Worm (Caenorhabditis elegans) whole organism, young adult: ENCODE results near the gene pha-1.
A peak's percentile ranks its signal among the peaks of the same experiment; 100 is the strongest.

Experiments used
- B0019.2 ChIP-seq: fragments of 200-800 bp; sonication (Bioruptor generic); conservative IDR thresholded peaks from 2 replicates; pipeline ENCODE4 v1.3.6; 2022; ENCODE audit warnings: missing genetic modification reagents, missing genetic modification characterization, missing compliant biosample characterization
- D2030.7 ChIP-seq: fragments of 200-800 bp; sonication (Bioruptor generic); IDR thresholded peaks from 2 replicates; pipeline ENCODE4 v1.3.6; 2022; ENCODE audit warnings: missing genetic modification reagents, missing genetic modification characterization, missing compliant biosample characterization
- K12H6.12 ChIP-seq: fragments of 200-800 bp; sonication (Bioruptor generic); optimal IDR thresholded peaks from 2 replicates; lab custom pipeline; 2018; ENCODE audit warnings: mild to moderate bottlenecking, missing genetic modification characterization, missing compliant biosample characterization
- T07F8.4 ChIP-seq: sonication (generic microtip); optimal IDR thresholded peaks from 2 replicates; lab custom pipeline; 2016; ENCODE audit warnings: mild to moderate bottlenecking, missing genetic modification characterization, moderate library complexity, missing compliant biosample characterization
- Y53F4B.3 ChIP-seq: fragments of 200-800 bp; sonication (Bioruptor generic); IDR thresholded peaks from 2 replicates; pipeline ENCODE4 v1.3.6; 2022; ENCODE audit warnings: missing genetic modification reagents, missing genetic modification characterization, missing compliant biosample characterization
- Y53G8AR.9 ChIP-seq: fragments of 200-800 bp; sonication (Bioruptor generic); conservative IDR thresholded peaks from 2 replicates; pipeline ENCODE4 v1.3.6; 2022; ENCODE audit warnings: missing genetic modification reagents, missing genetic modification characterization, missing compliant biosample characterization
- akir-1 ChIP-seq: fragments of 200-800 bp; sonication (Bioruptor generic); optimal IDR thresholded peaks from 2 replicates; lab custom pipeline; 2018; ENCODE audit warnings: mild to moderate bottlenecking, missing genetic modification characterization, moderate library complexity, missing compliant biosample characterization
- attf-3 ChIP-seq: fragments of 200-800 bp; sonication (Bioruptor generic); conservative IDR thresholded peaks from 2 replicates; pipeline ENCODE4 v1.3.6; 2022; ENCODE audit warnings: missing genetic modification reagents, missing genetic modification characterization, missing compliant biosample characterization
- attf-5 ChIP-seq: fragments of 200-800 bp; sonication (Bioruptor generic); optimal IDR thresholded peaks from 2 replicates; lab custom pipeline; 2018; ENCODE audit warnings: mild to moderate bottlenecking, missing genetic modification characterization, missing compliant biosample characterization
- cebp-1 ChIP-seq, 2 experiments: fragments of 200-800 bp in 1 of 2; sonication (Bioruptor generic) in 1 of 2; sonication (generic microtip) in 1 of 2; IDR thresholded peaks in 1 of 2; optimal IDR thresholded peaks in 1 of 2; 2 replicates each; pipeline versions ENCODE4 v1.3.6 to Lab custom; 2017 to 2022; ENCODE audit warnings: missing compliant biosample characterization in 2 of 2, missing genetic modification characterization in 2 of 2, mild to moderate bottlenecking in 1 of 2, missing genetic modification reagents in 1 of 2, moderate library complexity in 1 of 2
- chd-7 ChIP-seq: sonication (generic microtip); optimal IDR thresholded peaks from 2 replicates; lab custom pipeline; 2016; ENCODE audit warnings: mild to moderate bottlenecking, missing genetic modification characterization, moderate library complexity, missing compliant biosample characterization
- die-1 ChIP-seq: sonication (generic microtip); optimal IDR thresholded peaks from 2 replicates; lab custom pipeline; 2016; ENCODE audit warnings: missing genotype, mild to moderate bottlenecking, missing genetic modification characterization, missing compliant biosample characterization
- egl-44 ChIP-seq: fragments of 200-800 bp; sonication (Bioruptor generic); IDR thresholded peaks from 2 replicates; pipeline ENCODE4 v1.3.6; 2022; ENCODE audit warnings: missing genetic modification reagents, missing genetic modification characterization, missing compliant biosample characterization
- egrh-3 ChIP-seq: fragments of 200-800 bp; sonication (Bioruptor generic); IDR thresholded peaks from 2 replicates; pipeline ENCODE4 v1.3.6; 2022; ENCODE audit warnings: missing genetic modification reagents, missing genetic modification characterization, missing compliant biosample characterization
- hmg-1.2 ChIP-seq: fragments of 200-800 bp; sonication (Bioruptor generic); IDR thresholded peaks from 2 replicates; pipeline ENCODE4 v1.3.6; 2022; ENCODE audit warnings: missing genetic modification reagents, missing genetic modification characterization, missing compliant biosample characterization
- hmg-20 ChIP-seq: fragments of 200-800 bp; sonication (Bioruptor generic); IDR thresholded peaks from 2 replicates; pipeline ENCODE4 v1.3.6; 2022; ENCODE audit warnings: missing genetic modification reagents, missing genetic modification characterization, missing compliant biosample characterization
- hsf-1 ChIP-seq: fragments of 200-800 bp; sonication (Bioruptor generic); IDR thresholded peaks from 2 replicates; pipeline ENCODE4 v1.3.6; 2022; ENCODE audit warnings: missing genetic modification reagents, missing genetic modification characterization, missing compliant biosample characterization
- lsy-27 ChIP-seq: sonication (generic microtip); optimal IDR thresholded peaks from 2 replicates; lab custom pipeline; 2017; ENCODE audit warnings: missing genetic modification characterization, mild to moderate bottlenecking, missing compliant biosample characterization, antibody characterized with exemption, missing genotype, borderline replicate concordance; ENCODE audit not compliant: insufficient read depth
- madf-6 ChIP-seq: fragments of 200-800 bp; sonication (Bioruptor generic); IDR thresholded peaks from 2 replicates; pipeline ENCODE4 v1.3.6; 2022; ENCODE audit warnings: missing genetic modification reagents, missing genetic modification characterization, missing compliant biosample characterization
- snpc-1.1 ChIP-seq: sonication (generic microtip); optimal IDR thresholded peaks from 2 replicates; lab custom pipeline; 2017; ENCODE audit warnings: missing genetic modification characterization, mild to moderate bottlenecking, missing compliant biosample characterization, antibody characterized with exemption, moderate library complexity, missing genotype, missing genetic modification reagents; ENCODE audit not compliant: insufficient read depth
- snpc-1.3 ChIP-seq: sonication (generic microtip); optimal IDR thresholded peaks from 2 replicates; lab custom pipeline; 2017; ENCODE audit warnings: missing genetic modification characterization, mild to moderate bottlenecking, missing compliant biosample characterization, antibody characterized with exemption, moderate library complexity, missing genotype, missing genetic modification reagents; ENCODE audit not compliant: insufficient read depth
- snpc-3.4 ChIP-seq: sonication (generic microtip); optimal IDR thresholded peaks from 2 replicates; lab custom pipeline; 2017; ENCODE audit warnings: missing genetic modification characterization, mild to moderate bottlenecking, missing compliant biosample characterization, antibody characterized with exemption, moderate library complexity, missing genotype, missing genetic modification reagents
- zfh-2 ChIP-seq: fragments of 200-800 bp; sonication (Bioruptor generic); conservative IDR thresholded peaks from 2 replicates; pipeline ENCODE4 v1.3.6; 2022; ENCODE audit warnings: missing genetic modification reagents, missing genetic modification characterization, missing compliant biosample characterization
- ztf-28 ChIP-seq: fragments of 200-800 bp; sonication (Bioruptor generic); IDR thresholded peaks from 2 replicates; pipeline ENCODE4 v1.3.6; 2022; ENCODE audit warnings: missing genetic modification reagents, missing genetic modification characterization, missing compliant biosample characterization

pha-1 gene

DNA sequence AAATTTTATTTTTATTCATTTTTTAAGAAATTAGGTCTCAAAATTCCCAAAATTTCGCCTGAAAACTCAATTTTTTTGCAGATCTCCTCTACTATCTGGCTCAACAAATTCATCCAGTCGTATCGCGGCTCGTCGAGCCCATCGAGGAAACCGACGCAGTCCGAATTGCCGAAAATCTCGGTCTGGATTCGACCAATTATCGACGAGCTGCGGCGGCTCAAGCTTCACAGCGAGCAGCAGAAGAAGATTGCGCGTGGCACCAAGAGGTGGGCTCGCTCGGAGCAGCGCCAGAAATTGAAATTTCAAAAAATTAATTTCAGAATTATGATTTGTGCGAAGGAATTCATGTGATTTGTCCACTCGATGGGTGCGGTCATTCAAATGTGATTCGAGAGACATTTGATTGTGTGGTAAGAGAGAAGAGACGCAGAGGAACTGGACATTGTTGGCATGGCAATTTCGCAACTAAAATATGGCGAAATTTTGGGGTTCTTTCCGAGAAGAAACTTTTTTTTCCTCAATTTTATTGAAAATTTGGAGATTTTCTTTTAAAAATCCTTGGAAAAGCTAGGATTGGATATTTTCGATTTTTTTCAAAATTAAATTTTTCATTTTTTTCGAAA lies 17.8 kb downstream of the pha-1 start:
- peak; percentile 59; the same call in 1 of the 2 replicates for TF ChIP-seq hmg-1.2 (GFP tag; lab: Robert Waterston, UW)
- TF ChIP-seq zfh-2, result peak; percentile 75
- peak; percentile 87 for TF ChIP-seq cebp-1 (GFP tag; IDR thresholded peaks at IDR 0.05; lab: Robert Waterston, UW)
- TF ChIP-seq cebp-1 (tag; optimal IDR thresholded peaks at IDR 0.05; lab: Kevin White, UChicago), result peak; percentile 97
- no peak for TF ChIP-seq Y53F4B.3
- TF ChIP-seq, all 124 proteins: peak for 3

DNA sequence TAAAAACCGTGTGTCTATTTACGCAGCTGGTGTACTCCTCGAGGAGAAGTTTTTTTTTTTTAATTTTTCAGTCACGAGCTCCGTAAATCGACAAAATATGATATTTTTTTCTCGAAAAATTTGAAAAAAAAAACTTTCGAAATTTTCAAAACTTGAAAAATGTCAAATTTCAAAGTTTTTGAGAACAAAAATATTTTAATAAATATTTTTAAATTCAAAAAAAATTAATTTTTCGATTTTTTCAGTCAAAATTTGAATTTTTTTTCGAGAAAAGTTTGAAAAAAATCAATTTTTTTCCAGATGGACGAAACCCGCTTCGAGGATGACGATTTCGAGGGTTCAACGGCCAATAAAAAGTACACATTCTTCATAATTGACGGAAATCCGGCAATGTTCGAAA lies 23.0 kb downstream of the pha-1 start, which contains the start of gene cku-70:
cku-70 (plus strand) TSS at position 301 of the 400 bp plus-strand sequence.
- TF ChIP-seq K12H6.12, result no peak
- no peak for TF ChIP-seq snpc-3.4
- 0 out of 2 replicates have a peak, but pooled peaks have one; percentile 8 for TF ChIP-seq B0019.2 (GFP tag; lab: Robert Waterston, UW)
- no peak for TF ChIP-seq D2030.7 (GFP tag; lab: Robert Waterston, UW)
- TF ChIP-seq egrh-3, result no peak
- no peak for TF ChIP-seq chd-7 (tag; lab: Kevin White, UChicago)
- TF ChIP-seq attf-5 (GFP tag; lab: Kevin White, UChicago), result no peak

DNA sequence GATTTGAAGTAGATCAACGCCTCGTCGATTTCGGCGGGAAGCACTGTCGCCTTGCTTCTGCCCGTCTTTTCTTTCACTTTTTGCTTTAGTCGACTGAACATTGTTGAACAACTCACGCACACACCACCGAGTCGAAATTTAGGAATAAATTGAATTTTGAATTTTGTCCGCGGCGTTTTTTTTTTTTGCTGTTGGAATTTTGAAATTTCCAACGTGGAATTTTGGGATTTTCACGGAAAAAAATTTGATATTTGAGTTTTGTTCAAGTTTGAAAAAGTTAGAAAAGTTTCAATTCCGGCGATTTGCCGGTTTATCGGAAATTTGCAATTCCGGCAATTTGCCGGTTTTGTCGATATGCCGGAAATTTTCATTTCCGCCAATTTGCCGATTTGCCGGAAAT lies 25.5 kb downstream of the pha-1 start, which contains the start of gene Y47D3A.31:
Y47D3A.31 (minus strand) TSS at position 101 of the 400 bp plus-strand sequence.
- TF ChIP-seq attf-5 (GFP tag; lab: Kevin White, UChicago) (no peak), lsy-27 (tag; lab: Kevin White, UChicago) (no peak), egl-44 (GFP tag; lab: Robert Waterston, UW) (no peak), Y53G8AR.9 (no peak), snpc-1.3 (tag; lab: Kevin White, UChicago) (no peak), ztf-28 (GFP tag; lab: Robert Waterston, UW) (no peak), akir-1 (GFP tag; lab: Kevin White, UChicago) (no peak), die-1 (tag; lab: Kevin White, UChicago) (no peak)
- TF ChIP-seq, all 124 proteins: peak for 0

DNA sequence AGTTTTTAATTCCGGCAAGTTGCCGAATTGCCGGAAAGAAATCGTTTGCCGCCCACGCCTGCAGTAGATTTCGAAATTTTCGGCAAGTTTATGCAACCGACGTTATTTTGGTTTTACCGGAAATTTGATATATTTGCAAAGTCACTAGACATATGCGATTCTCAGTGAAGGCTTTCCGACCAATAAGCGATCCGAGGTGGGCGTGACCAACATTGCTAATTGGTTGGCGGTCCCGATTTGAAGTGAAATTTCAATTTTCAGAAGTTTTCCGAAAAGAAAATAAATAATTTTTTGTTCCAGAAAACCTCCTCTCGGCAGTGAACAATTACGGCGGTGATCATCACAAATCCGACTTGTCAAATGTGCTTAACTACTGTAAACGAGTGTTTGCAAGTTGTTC lies 26.3 kb downstream of the pha-1 start:
- no peak for TF ChIP-seq snpc-1.1 (tag; lab: Kevin White, UChicago)

DNA sequence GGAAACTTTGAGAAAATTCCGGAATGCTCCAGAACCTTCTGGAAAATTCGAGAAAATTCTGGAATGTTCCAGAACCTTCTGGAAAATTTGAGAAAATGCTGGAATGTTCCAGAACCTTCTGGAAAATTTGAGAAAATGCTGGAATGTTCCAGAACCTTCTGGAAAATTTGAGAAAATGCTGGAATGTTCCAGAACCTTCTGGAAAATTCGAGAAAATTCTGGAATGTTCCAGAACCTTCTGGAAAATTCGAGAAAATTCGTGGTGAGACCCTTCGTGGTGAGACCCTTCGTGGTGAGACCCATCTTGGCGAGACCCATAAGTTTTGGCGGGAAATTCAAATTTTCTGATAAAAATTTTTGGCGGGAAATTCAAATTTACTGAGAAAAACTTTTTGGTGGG lies 29.0 kb downstream of the pha-1 start:
- peak; percentile 6; the same call in 1 of the 2 replicates for TF ChIP-seq egrh-3
- TF ChIP-seq hsf-1 (GFP tag; lab: Robert Waterston, UW), result peak; percentile 95
- 0 out of 2 replicates have a peak, but pooled peaks have one; percentile 8 for TF ChIP-seq madf-6
- 0 out of 2 replicates have a peak, but pooled peaks have one; percentile 14 for TF ChIP-seq D2030.7 (GFP tag; lab: Robert Waterston, UW)
- TF ChIP-seq, all 124 proteins: peak for 4; not testable (repeated sequence) for 120

DNA sequence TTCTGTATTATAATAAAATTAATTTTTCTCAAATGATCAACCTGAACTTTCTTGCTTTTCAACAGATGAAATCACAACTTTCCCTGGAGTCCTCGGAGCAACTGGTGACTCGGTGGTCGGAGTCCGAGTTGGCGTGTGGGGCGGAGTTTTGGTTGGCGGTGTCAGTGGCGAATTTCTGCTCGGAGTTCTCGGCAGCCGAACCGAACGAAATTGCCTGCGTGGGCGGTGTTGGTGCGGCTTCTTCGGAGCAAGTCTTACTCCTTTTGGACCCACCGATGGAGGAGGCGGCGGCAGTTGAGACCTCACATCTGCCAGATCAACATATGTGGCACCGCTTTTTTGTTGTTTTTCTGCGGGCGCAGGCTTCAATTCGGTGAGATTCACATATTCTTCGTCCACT lies 38.1 kb downstream of the pha-1 start:
- TF ChIP-seq snpc-1.1 (tag; lab: Kevin White, UChicago), result no peak
- TF ChIP-seq cebp-1 (GFP tag; IDR thresholded peaks at IDR 0.05; lab: Robert Waterston, UW), result no peak
- TF ChIP-seq cebp-1 (tag; optimal IDR thresholded peaks at IDR 0.05; lab: Kevin White, UChicago), result no peak
- TF ChIP-seq egrh-3, result peak; percentile 61; the same call in 1 of the 2 replicates
- TF ChIP-seq attf-3 (GFP tag; lab: Robert Waterston, UW), result no peak
- TF ChIP-seq T07F8.4 (tag; lab: Kevin White, UChicago), result no peak
- TF ChIP-seq hmg-20, result no peak
